Worm (Caenorhabditis elegans) whole organism, early embryonic: ENCODE results near the gene acs-7.

Experiments
- F13C5.2 ChIP-seq: sonication (generic microtip); optimal IDR thresholded peaks from 2 replicates; lab custom pipeline; 2017; ENCODE audit warnings: mild to moderate bottlenecking, missing genetic modification characterization, inconsistent platforms, missing compliant biosample characterization
- ama-1 ChIP-seq: fragments of 150-350 bp; optimal IDR thresholded peaks from 2 replicates; lab custom pipeline; 2014
- ceh-36 ChIP-seq: sonication (generic microtip); optimal IDR thresholded peaks from 2 replicates; lab custom pipeline; 2016; ENCODE audit warnings: missing genetic modification characterization, inconsistent platforms, missing compliant biosample characterization
- hnd-1 ChIP-seq: sonication (generic microtip); optimal IDR thresholded peaks from 2 replicates; lab custom pipeline; 2016; ENCODE audit warnings: missing genetic modification characterization, missing compliant biosample characterization

DNA sequence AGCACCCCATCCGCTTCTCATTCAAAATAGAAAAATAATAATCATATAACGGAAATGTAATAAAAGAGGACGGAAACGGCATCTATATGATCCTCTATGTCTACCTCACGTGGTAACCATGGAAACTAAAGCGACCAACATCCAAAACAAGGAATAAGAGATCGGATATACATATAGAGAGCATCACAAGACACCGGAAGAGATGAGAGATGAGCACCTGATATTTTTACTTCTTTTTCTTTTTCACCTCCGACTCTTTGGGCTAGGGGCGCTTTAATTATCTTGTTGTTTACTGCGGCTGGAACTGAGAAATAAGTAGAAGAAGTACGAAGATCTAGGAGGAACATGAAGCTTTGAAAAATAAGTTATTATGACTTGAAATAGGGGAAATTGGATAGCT, 28.0 kb upstream of the acs-7 start:
- no peak for TF ChIP-seq ama-1
- TF ChIP-seq ceh-36, result no peak
- TF ChIP-seq F13C5.2, result no peak
- TF ChIP-seq hnd-1 (tag; lab: Kevin White, UChicago), result no peak
